Worm (Caenorhabditis elegans) whole organism, young adult: ENCODE results near the gene F14H3.14.

ENCODE experiments used
- B0261.1 ChIP-seq: sonication (generic microtip); optimal IDR thresholded peaks from 2 replicates; lab custom pipeline; 2016; ENCODE audit warnings: mild to moderate bottlenecking, missing genetic modification characterization, moderate library complexity, missing compliant biosample characterization
- C06A6.2 ChIP-seq: fragments of 200-800 bp; sonication (Bioruptor generic); conservative IDR thresholded peaks from 2 replicates; pipeline ENCODE4 v1.3.6; 2022; ENCODE audit warnings: missing genetic modification characterization, missing compliant biosample characterization
- F10E7.11 ChIP-seq: sonication (generic microtip); optimal IDR thresholded peaks from 2 replicates; lab custom pipeline; 2017; ENCODE audit warnings: mild to moderate bottlenecking, missing genetic modification characterization, moderate library complexity, missing compliant biosample characterization
- K11D2.4 ChIP-seq: fragments of 200-800 bp; sonication (Bioruptor generic); IDR thresholded peaks from 2 replicates; pipeline ENCODE4 v1.3.6; 2022; ENCODE audit warnings: missing genetic modification reagents, missing genetic modification characterization, missing compliant biosample characterization
- T26A5.8 ChIP-seq: sonication (generic microtip); optimal IDR thresholded peaks from 2 replicates; lab custom pipeline; 2016; ENCODE audit warnings: missing genetic modification characterization, missing compliant biosample characterization
- Y53F4B.3 ChIP-seq: fragments of 200-800 bp; sonication (Bioruptor generic); IDR thresholded peaks from 2 replicates; pipeline ENCODE4 v1.3.6; 2022; ENCODE audit warnings: missing genetic modification reagents, missing genetic modification characterization, missing compliant biosample characterization
- Y56A3A.18 ChIP-seq: fragments of 200-800 bp; sonication (Bioruptor generic); IDR thresholded peaks from 2 replicates; pipeline ENCODE4 v1.3.6; 2022; ENCODE audit warnings: missing genetic modification reagents, missing genetic modification characterization, missing compliant biosample characterization
- ceh-91 ChIP-seq: fragments of 200-800 bp; sonication (Bioruptor generic); IDR thresholded peaks from 2 replicates; pipeline ENCODE4 v1.3.6; 2022; ENCODE audit warnings: missing genetic modification reagents, missing genetic modification characterization, missing compliant biosample characterization
- efl-1 ChIP-seq: fragments of 150-350 bp; optimal IDR thresholded peaks from 2 replicates; lab custom pipeline; 2014; ENCODE audit warnings: missing biosample characterization, missing genetic modification reagents, missing genetic modification characterization
- egl-18 ChIP-seq: fragments of 200-800 bp; sonication (Bioruptor generic); IDR thresholded peaks from 2 replicates; pipeline ENCODE4 v1.3.6; 2022; ENCODE audit warnings: missing genetic modification reagents, missing genetic modification characterization, missing compliant biosample characterization
- egrh-3 ChIP-seq: fragments of 200-800 bp; sonication (Bioruptor generic); IDR thresholded peaks from 2 replicates; pipeline ENCODE4 v1.3.6; 2022; ENCODE audit warnings: missing genetic modification reagents, missing genetic modification characterization, missing compliant biosample characterization
- him-1 ChIP-seq: sonication (generic microtip); optimal IDR thresholded peaks from 2 replicates; lab custom pipeline; 2016; ENCODE audit warnings: missing genotype, missing genetic modification reagents, missing genetic modification characterization, missing compliant biosample characterization
- hmg-1.2 ChIP-seq: fragments of 200-800 bp; sonication (Bioruptor generic); IDR thresholded peaks from 2 replicates; pipeline ENCODE4 v1.3.6; 2022; ENCODE audit warnings: missing genetic modification reagents, missing genetic modification characterization, missing compliant biosample characterization
- hmg-20 ChIP-seq: fragments of 200-800 bp; sonication (Bioruptor generic); IDR thresholded peaks from 2 replicates; pipeline ENCODE4 v1.3.6; 2022; ENCODE audit warnings: missing genetic modification reagents, missing genetic modification characterization, missing compliant biosample characterization
- hsf-1 ChIP-seq: fragments of 200-800 bp; sonication (Bioruptor generic); IDR thresholded peaks from 2 replicates; pipeline ENCODE4 v1.3.6; 2022; ENCODE audit warnings: missing genetic modification reagents, missing genetic modification characterization, missing compliant biosample characterization
- lir-1 ChIP-seq: fragments of 200-800 bp; sonication (Bioruptor generic); conservative IDR thresholded peaks from 2 replicates; pipeline ENCODE4 v1.3.6; 2022; ENCODE audit warnings: missing genetic modification reagents, missing genetic modification characterization, missing compliant biosample characterization
- madf-10 ChIP-seq: sonication (generic microtip); optimal IDR thresholded peaks from 2 replicates; lab custom pipeline; 2016; ENCODE audit warnings: mild to moderate bottlenecking, missing genetic modification characterization, missing compliant biosample characterization
- madf-3 ChIP-seq: fragments of 200-800 bp; sonication (Bioruptor generic); IDR thresholded peaks from 2 replicates; pipeline ENCODE4 v1.3.6; 2022; ENCODE audit warnings: missing genetic modification reagents, missing genetic modification characterization, missing compliant biosample characterization
- mel-28 ChIP-seq: sonication (generic microtip); optimal IDR thresholded peaks from 2 replicates; lab custom pipeline; 2016; ENCODE audit warnings: borderline replicate concordance, mild to moderate bottlenecking, missing genetic modification characterization, missing compliant biosample characterization
- mxl-1 ChIP-seq: sonication (generic microtip); optimal IDR thresholded peaks from 2 replicates; lab custom pipeline; 2016; ENCODE audit warnings: missing genetic modification characterization, missing compliant biosample characterization
- nfyb-1 ChIP-seq: fragments of 200-800 bp; sonication (Bioruptor generic); IDR thresholded peaks from 2 replicates; pipeline ENCODE4 v1.3.6; 2022; ENCODE audit warnings: missing genetic modification reagents, missing genetic modification characterization, missing compliant biosample characterization
- nhr-120 ChIP-seq: fragments of 200-800 bp; sonication (Bioruptor generic); IDR thresholded peaks from 2 replicates; pipeline ENCODE4 v1.3.6; 2022; ENCODE audit warnings: missing genetic modification characterization, missing compliant biosample characterization
- nhr-80 ChIP-seq: sonication (generic microtip); optimal IDR thresholded peaks from 2 replicates; lab custom pipeline; 2016; ENCODE audit warnings: missing genetic modification characterization, missing compliant biosample characterization
- nhr-90 ChIP-seq: sonication (generic microtip); optimal IDR thresholded peaks from 2 replicates; lab custom pipeline; 2016; ENCODE audit warnings: missing genotype, mild to moderate bottlenecking, missing genetic modification characterization, missing compliant biosample characterization
- pbrm-1 ChIP-seq: fragments of 200-800 bp; sonication (Bioruptor generic); IDR thresholded peaks from 2 replicates; pipeline ENCODE4 v1.3.6; 2022; ENCODE audit warnings: missing genetic modification reagents, missing genetic modification characterization, missing compliant biosample characterization
- pha-4 ChIP-seq: fragments of 150-350 bp; sonication (generic microtip); optimal IDR thresholded peaks from 2 replicates; lab custom pipeline; 2014; ENCODE audit warnings: missing biosample characterization, missing genetic modification reagents, missing genetic modification characterization
- rcor-1 ChIP-seq: fragments of 200-800 bp; sonication (Bioruptor generic); IDR thresholded peaks from 2 replicates; pipeline ENCODE4 v1.3.6; 2022; ENCODE audit warnings: missing genetic modification reagents, missing genetic modification characterization, missing compliant biosample characterization
- rpc-1 ChIP-seq, 2 experiments: fragments of 150-350 bp in 1 of 2; sonication (generic microtip) in 1 of 2; optimal IDR thresholded peaks; 2 replicates each; lab custom pipeline; 2014 to 2018; ENCODE audit warnings: missing biosample characterization in 1 of 2, missing genetic modification characterization in 1 of 2, missing genetic modification reagents in 1 of 2, missing genotype in 1 of 2
- snpc-3.4 ChIP-seq: sonication (generic microtip); optimal IDR thresholded peaks from 2 replicates; lab custom pipeline; 2017; ENCODE audit warnings: missing genetic modification characterization, mild to moderate bottlenecking, missing compliant biosample characterization, antibody characterized with exemption, moderate library complexity, missing genotype, missing genetic modification reagents
- tbx-9 ChIP-seq: sonication (generic microtip); optimal IDR thresholded peaks from 2 replicates; lab custom pipeline; 2016; ENCODE audit warnings: borderline replicate concordance, missing genetic modification characterization, inconsistent platforms, missing compliant biosample characterization
- xnd-1 ChIP-seq: sonication (generic microtip); optimal IDR thresholded peaks from 2 replicates; lab custom pipeline; 2016; ENCODE audit warnings: missing genotype, missing genetic modification reagents, missing genetic modification characterization, missing compliant biosample characterization
- zfh-2 ChIP-seq: fragments of 200-800 bp; sonication (Bioruptor generic); conservative IDR thresholded peaks from 2 replicates; pipeline ENCODE4 v1.3.6; 2022; ENCODE audit warnings: missing genetic modification reagents, missing genetic modification characterization, missing compliant biosample characterization
- ztf-22 ChIP-seq: fragments of 200-800 bp; sonication (Bioruptor generic); optimal IDR thresholded peaks from 2 replicates; lab custom pipeline; 2018; ENCODE audit warnings: mild to moderate bottlenecking, missing genetic modification characterization, moderate library complexity, missing compliant biosample characterization
- ztf-25 ChIP-seq: fragments of 200-800 bp; sonication (Bioruptor generic); IDR thresholded peaks from 2 replicates; pipeline ENCODE4 v1.3.6; 2022; ENCODE audit warnings: missing genetic modification reagents, missing genetic modification characterization, missing compliant biosample characterization

F14H3.14 gene

DNA sequence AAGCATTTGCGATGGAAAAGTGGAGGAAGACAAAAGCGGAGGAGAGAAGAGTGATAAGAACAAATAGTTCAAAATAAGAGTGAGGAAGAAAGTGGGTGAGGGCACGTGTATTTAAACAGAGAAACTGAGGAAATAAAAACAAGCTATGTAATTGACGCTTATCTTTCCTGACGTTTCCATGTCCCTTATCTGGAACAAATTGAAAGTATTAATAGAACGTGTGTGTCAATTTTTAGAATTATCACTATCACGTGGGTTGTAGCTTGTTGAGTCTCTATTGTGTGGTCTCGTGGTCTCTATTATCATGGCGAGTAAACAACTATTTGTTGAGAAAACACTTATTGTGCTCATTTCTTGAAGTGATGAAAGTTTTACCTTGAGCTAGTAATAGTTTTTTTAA lies 16.9 kb downstream of the F14H3.14 start, which contains the start of gene T10C6.15 (continued):
- TF ChIP-seq rpc-1 (optimal IDR thresholded peaks at IDR 0.05; lab: Kevin White, UChicago): no peak
- no peak for TF ChIP-seq rpc-1 (tag; optimal IDR thresholded peaks at IDR 0.05; lab: Kevin White, UChicago)
- no peak for TF ChIP-seq egl-18 (GFP tag; lab: Robert Waterston, UW)
- TF ChIP-seq madf-3 (GFP tag; lab: Robert Waterston, UW): no peak
- TF ChIP-seq lir-1 (GFP tag; lab: Robert Waterston, UW): no peak
- TF ChIP-seq Y56A3A.18: no peak
- no peak for TF ChIP-seq pbrm-1 (GFP tag; lab: Robert Waterston, UW)
- TF ChIP-seq hsf-1: no peak
- TF ChIP-seq rcor-1 (GFP tag; lab: Robert Waterston, UW): no peak
- no peak for TF ChIP-seq B0261.1 (tag; lab: Kevin White, UChicago)
- no peak for TF ChIP-seq F10E7.11
- peak; percentile 70 for TF ChIP-seq pha-4 (tag; lab: Kevin White, UChicago)
- TF ChIP-seq ztf-22 (GFP tag; lab: Kevin White, UChicago): peak; percentile 71
- TF ChIP-seq snpc-3.4 (tag; lab: Kevin White, UChicago): no peak
- TF ChIP-seq nhr-90 (tag; lab: Kevin White, UChicago): no peak
- TF ChIP-seq him-1 (tag; lab: Kevin White, UChicago): no peak
- peak; percentile 18 for TF ChIP-seq madf-10 (tag; lab: Kevin White, UChicago)
- no peak for TF ChIP-seq hmg-1.2
- no peak for TF ChIP-seq C06A6.2 (GFP tag; lab: Robert Waterston, UW)
- no peak for TF ChIP-seq T26A5.8 (tag; lab: Kevin White, UChicago)
- no peak for TF ChIP-seq mel-28

DNA sequence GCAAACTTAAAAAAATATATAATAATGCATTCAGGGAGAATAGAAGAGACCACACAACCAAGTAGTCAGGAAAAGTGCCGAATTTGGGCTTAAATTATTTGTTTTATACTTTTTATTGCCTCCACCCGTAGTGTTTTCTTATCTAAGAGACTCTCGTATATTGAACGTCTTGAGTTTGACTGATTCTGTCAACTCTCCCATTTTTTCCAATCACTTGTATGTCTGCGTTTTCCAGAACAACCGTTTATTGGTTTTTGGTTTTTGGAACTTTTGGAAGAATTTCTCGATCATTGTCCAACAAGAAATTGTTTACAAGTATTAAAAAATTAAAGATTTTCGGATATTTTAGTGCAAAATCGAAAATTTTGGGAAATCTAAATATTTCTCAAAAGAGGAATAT lies 19.0 kb downstream of the F14H3.14 start:
- no peak for TF ChIP-seq hmg-20 (GFP tag; lab: Robert Waterston, UW)
- TF ChIP-seq nhr-80 (tag; lab: Kevin White, UChicago): peak; percentile 73

- no peak for TF ChIP-seq efl-1 (GFP tag; lab: Kevin White, UChicago)
- TF ChIP-seq xnd-1 (tag; lab: Kevin White, UChicago): no peak
- no peak for TF ChIP-seq nhr-90 (tag; lab: Kevin White, UChicago)
- no peak for TF ChIP-seq hmg-20 (GFP tag; lab: Robert Waterston, UW)
- 0 out of 2 replicates have a peak, but pooled peaks have one; percentile 50 for TF ChIP-seq nhr-120
- TF ChIP-seq C06A6.2 (GFP tag; lab: Robert Waterston, UW): no peak
- TF ChIP-seq Y53F4B.3 (GFP tag; lab: Robert Waterston, UW): no peak
- TF ChIP-seq K11D2.4 (GFP tag; lab: Robert Waterston, UW): no peak
- TF ChIP-seq tbx-9: no peak
- no peak for TF ChIP-seq ceh-91 (GFP tag; lab: Robert Waterston, UW)
- TF ChIP-seq ztf-25: 0 out of 2 replicates have a peak, but pooled peaks have one; percentile 7
- TF ChIP-seq Y56A3A.18: 0 out of 2 replicates have a peak, but pooled peaks have one; percentile 17
- TF ChIP-seq mxl-1: no peak
- TF ChIP-seq, all 124 proteins: peak for 3
Observed at ce11 chrV:16042743-16043014, 20.0 kb downstream of the F14H3.14 start.

ce11 chrV:16041925-16042742 lies 20.6 kb downstream of the F14H3.14 start, which contains the start of the genes his-2 and his-1:
TSS of gene his-2 (minus strand) at chrV:16042283.
TSS of gene his-1 (plus strand) at chrV:16042520.
- TF ChIP-seq nfyb-1: 0 out of 2 replicates have a peak, but pooled peaks have one; percentile 9
- TF ChIP-seq egrh-3 (GFP tag; lab: Robert Waterston, UW): peak; percentile 63; the same call in 1 of the 2 replicates
- 0 out of 2 replicates have a peak, but pooled peaks have one; percentile 35 for TF ChIP-seq hsf-1
- TF ChIP-seq zfh-2: peak; percentile 58; the same call in 1 of the 2 replicates
